Worm (Caenorhabditis elegans): ENCODE data around the gene F56C9.8.

Gene F56C9.8

DNA sequence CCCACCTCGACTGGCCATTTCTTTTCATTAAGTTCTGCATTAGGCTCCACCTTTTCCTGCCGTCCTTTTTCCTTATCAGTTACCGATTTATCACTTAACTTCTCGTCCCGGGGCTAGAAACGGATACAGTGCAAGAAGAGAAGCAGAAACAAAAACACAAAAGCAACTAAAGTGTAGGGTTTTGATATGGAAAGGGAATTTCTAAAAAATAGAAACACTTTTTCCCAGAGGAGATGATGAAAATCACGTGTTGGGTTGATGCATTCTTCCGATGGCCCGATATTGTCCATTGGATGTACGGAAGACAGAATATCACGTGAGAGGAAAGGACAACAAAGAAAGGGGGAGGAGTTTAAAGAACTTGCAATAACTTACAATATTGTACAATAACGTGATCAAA, 46.5 kb downstream of the F56C9.8 start (continued):
- no peak for TF ChIP-seq unc-130 (GFP tag; optimal IDR thresholded peaks at IDR 0.05)
- no peak for TF ChIP-seq nhr-10 (tag; optimal IDR thresholded peaks at IDR 0.05)
- TF ChIP-seq Y75B8A.6 (GFP tag; IDR thresholded peaks at IDR 0.05): no peak
- TF ChIP-seq mes-2 (tag; optimal IDR thresholded peaks at IDR 0.05; ENCODE audit: poor library complexity, severe bottlenecking): peak; percentile 39
- no peak for TF ChIP-seq madf-9 (GFP tag; conservative IDR thresholded peaks at IDR 0.05)
- TF ChIP-seq nhr-102 (tag; optimal IDR thresholded peaks at IDR 0.05): no peak
- no peak for TF ChIP-seq cey-2 (tag; optimal IDR thresholded peaks at IDR 0.05; ENCODE audit: borderline replicate concordance, insufficient read depth)
- peak; percentile 77 for TF ChIP-seq aha-1 (tag)

DNA sequence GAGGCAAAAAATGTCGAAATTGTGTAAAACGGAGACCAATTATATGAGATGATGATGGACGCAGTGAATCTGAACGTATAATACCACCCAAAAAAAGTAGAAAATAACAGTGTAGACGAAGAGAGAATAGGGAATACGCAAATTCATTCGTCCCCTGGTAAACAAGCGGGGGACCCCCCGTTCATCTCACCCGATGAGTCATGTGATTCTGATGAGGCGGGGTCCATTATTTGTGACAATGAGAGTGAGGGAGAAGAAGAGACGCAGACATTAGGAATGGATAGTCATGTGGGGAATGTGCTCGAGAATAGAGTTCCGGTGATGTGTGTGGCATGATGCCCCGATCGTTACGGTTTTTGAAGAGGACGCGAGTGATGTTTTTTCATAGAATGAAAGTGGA, 47.2 kb downstream of the F56C9.8 start:
- TF ChIP-seq mxl-2 (GFP tag; conservative IDR thresholded peaks at IDR 0.05) (no peak), daf-16 (GFP tag; optimal IDR thresholded peaks at IDR 0.05) (no peak), daf-16 (tag; optimal IDR thresholded peaks at IDR 0.05) (peak; percentile 21), mdl-1 (tag; optimal IDR thresholded peaks at IDR 0.05) (peak in 1 of 2 experiments; percentile 84), nhr-6 (tag; optimal IDR thresholded peaks at IDR 0.05) (peak; percentile 78), mep-1 (tag; optimal IDR thresholded peaks at IDR 0.05) (peak; percentile 71), mxl-3 (GFP tag; optimal IDR thresholded peaks at IDR 0.05) (peak; percentile 34), unc-62 (GFP tag; optimal IDR thresholded peaks at IDR 0.05 in 1 of 2) (peak in 1 of 2 experiments; percentile 11), unc-62 (tag; optimal IDR thresholded peaks at IDR 0.05) (no peak), unc-39 (tag; optimal IDR thresholded peaks at IDR 0.05) (no peak), lsy-2 (tag; optimal IDR thresholded peaks at IDR 0.05) (peak; percentile 5 to 68), lin-13 (GFP tag; optimal IDR thresholded peaks at IDR 0.05) (no peak), nhr-41 (GFP tag; IDR thresholded peaks at IDR 0.05) (no peak), gei-8 (GFP tag; optimal IDR thresholded peaks at IDR 0.05) (no peak), sdz-12 (GFP tag; optimal IDR thresholded peaks at IDR 0.05) (no peak), tra-1 (GFP tag; IDR thresholded peaks at IDR 0.05) (peak; percentile 71; the same call in 1 of the 2 replicates), ama-1 (optimal IDR thresholded peaks at IDR 0.05) (no peak), F44E2.7 (GFP tag; IDR thresholded peaks at IDR 0.05) (no peak), tag-97 (GFP tag; IDR thresholded peaks at IDR 0.05) (no peak), ztf-7 (tag; optimal IDR thresholded peaks at IDR 0.05) (peak; percentile 26), ces-1 (GFP tag; optimal IDR thresholded peaks at IDR 0.05) (no peak), hif-1 (tag; optimal IDR thresholded peaks at IDR 0.05) (peak in 1 of 2 experiments; percentile 30), rbr-2 (tag; optimal IDR thresholded peaks at IDR 0.05) (peak; percentile 51), lin-1 (GFP tag; IDR thresholded peaks at IDR 0.05) (no peak), lin-15B (tag; optimal IDR thresholded peaks at IDR 0.05) (no peak), dmd-8 (GFP tag; IDR thresholded peaks at IDR 0.05) (no peak), aha-1 (tag) (peak; percentile 43), nhr-25 (tag; optimal IDR thresholded peaks at IDR 0.05; ENCODE audit: borderline replicate concordance, insufficient read depth) (peak; percentile 15), mes-2 (tag; optimal IDR thresholded peaks at IDR 0.05; ENCODE audit: poor library complexity, severe bottlenecking) (peak; percentile 62), ZK337.2 (GFP tag; IDR thresholded peaks at IDR 0.05) (no peak), hlh-11 (tag; optimal IDR thresholded peaks at IDR 0.05) (peak; percentile 78), lir-3 (tag; optimal IDR thresholded peaks at IDR 0.05) (no peak), snpc-1.2 (GFP tag; IDR thresholded peaks at IDR 0.05) (no peak), dmd-9 (GFP tag; IDR thresholded peaks at IDR 0.05) (no peak), ztf-11 (tag; optimal IDR thresholded peaks at IDR 0.05) (no peak), lin-29 (GFP tag; IDR thresholded peaks at IDR 0.05) (no peak), dmd-6 (GFP tag; IDR thresholded peaks at IDR 0.05) (peak; percentile 66), ceh-62 (tag; optimal IDR thresholded peaks at IDR 0.05) (no peak), arid-1 (GFP tag; conservative IDR thresholded peaks at IDR 0.05) (peak; percentile 41; the same call in 1 of the 2 replicates), Y5F2A.4 (GFP tag; optimal IDR thresholded peaks at IDR 0.05) (no peak), unc-130 (GFP tag; optimal IDR thresholded peaks at IDR 0.05) (no peak), hmg-1.1 (GFP tag; IDR thresholded peaks at IDR 0.05) (peak; percentile 69), ceh-32 (tag; optimal IDR thresholded peaks at IDR 0.05; ENCODE audit: poor library complexity) (no peak), spr-3 (GFP tag; optimal IDR thresholded peaks at IDR 0.05) (no peak), ceh-28 (tag; optimal IDR thresholded peaks at IDR 0.05) (no peak)
